Worm (Caenorhabditis elegans) whole organism, L4 larva: ENCODE measurements around the gene ceh-1.

Experiments used
- D1046.2 ChIP-seq: fragments of 200-800 bp; sonication (Bioruptor generic); IDR thresholded peaks from 2 replicates; pipeline ENCODE4 v1.3.6; 2022; ENCODE audit warnings: missing genetic modification characterization, missing compliant biosample characterization
- F49E8.2 ChIP-seq: sonication (generic microtip); optimal IDR thresholded peaks from 2 replicates; lab custom pipeline; 2016; ENCODE audit warnings: missing compliant biosample characterization, mild to moderate bottlenecking, missing genetic modification characterization, borderline replicate concordance
- R02D3.7 ChIP-seq: fragments of 150-350 bp; sonication (generic microtip); optimal IDR thresholded peaks from 3 replicates; lab custom pipeline; 2014; ENCODE audit warnings: missing biosample characterization, missing genetic modification characterization
- T20F7.1 ChIP-seq: fragments of 200-800 bp; sonication (Bioruptor generic); optimal IDR thresholded peaks from 2 replicates; lab custom pipeline; 2018; ENCODE audit warnings: mild to moderate bottlenecking, missing genetic modification characterization, missing compliant biosample characterization
- Y105C5A.15 ChIP-seq: fragments of 200-800 bp; sonication (Bioruptor generic); IDR thresholded peaks from 2 replicates; pipeline ENCODE4 v1.3.6; 2022; ENCODE audit warnings: missing genetic modification characterization, missing compliant biosample characterization
- ZK337.2 ChIP-seq: fragments of 200-800 bp; sonication (Bioruptor generic); IDR thresholded peaks from 2 replicates; pipeline ENCODE4 v1.3.6; 2022; ENCODE audit warnings: missing genetic modification reagents, missing genetic modification characterization, missing compliant biosample characterization
- aly-2 ChIP-seq: sonication (generic microtip); optimal IDR thresholded peaks from 2 replicates; lab custom pipeline; 2018; ENCODE audit warnings: missing biosample characterization, missing genetic modification characterization
- arid-1 ChIP-seq: fragments of 200-800 bp; sonication (Bioruptor generic); conservative IDR thresholded peaks from 2 replicates; pipeline ENCODE4 v1.3.6; 2022; ENCODE audit warnings: missing genetic modification reagents, missing genetic modification characterization, missing compliant biosample characterization
- attf-4 ChIP-seq: sonication (generic microtip); optimal IDR thresholded peaks from 3 replicates; lab custom pipeline; 2017; ENCODE audit warnings: missing biosample characterization, missing genetic modification characterization
- ceh-28 ChIP-seq: fragments of 150-350 bp; optimal IDR thresholded peaks from 2 replicates; lab custom pipeline; 2014; ENCODE audit warnings: missing biosample characterization, missing genetic modification reagents, missing genetic modification characterization
- ceh-44 ChIP-seq: fragments of 200-800 bp; sonication (Bioruptor generic); IDR thresholded peaks from 2 replicates; pipeline ENCODE4 v1.3.6; 2022; ENCODE audit warnings: missing genetic modification reagents, missing genetic modification characterization, missing compliant biosample characterization
- ceh-62 ChIP-seq: sonication (generic microtip); optimal IDR thresholded peaks from 2 replicates; lab custom pipeline; 2017; ENCODE audit warnings: missing biosample characterization, missing genetic modification characterization
- cey-2 ChIP-seq: sonication (generic microtip); optimal IDR thresholded peaks from 3 replicates; lab custom pipeline; 2017; ENCODE audit warnings: missing genetic modification characterization, mild to moderate bottlenecking, missing compliant biosample characterization, antibody characterized with exemption, borderline replicate concordance; ENCODE audit not compliant: insufficient read depth
- daf-16 ChIP-seq, 3 experiments: sonication (generic microtip); optimal IDR thresholded peaks; 2 replicates each; lab custom pipeline; 2016 to 2017; ENCODE audit warnings: missing genetic modification characterization in 3 of 3, missing genetic modification reagents in 3 of 3, mild to moderate bottlenecking in 2 of 3, missing compliant biosample characterization in 2 of 3, missing biosample characterization in 1 of 3, moderate library complexity in 1 of 3
- dmd-6 ChIP-seq: fragments of 200-800 bp; sonication (Bioruptor generic); IDR thresholded peaks from 2 replicates; pipeline ENCODE4 v1.3.6; 2022; ENCODE audit warnings: missing genetic modification reagents, missing genetic modification characterization, missing compliant biosample characterization
- duxl-1 ChIP-seq: sonication (generic microtip); optimal IDR thresholded peaks from 2 replicates; lab custom pipeline; 2016; ENCODE audit warnings: mild to moderate bottlenecking, missing genetic modification characterization, moderate library complexity, missing compliant biosample characterization; ENCODE audit not compliant: poor library complexity
- dve-1 ChIP-seq: sonication (generic microtip); optimal IDR thresholded peaks from 2 replicates; lab custom pipeline; 2017; ENCODE audit warnings: antibody characterized with exemption, mild to moderate bottlenecking, missing genetic modification characterization, missing compliant biosample characterization; ENCODE audit not compliant: insufficient read depth
- hif-1 ChIP-seq, 2 experiments: sonication (generic microtip); optimal IDR thresholded peaks; 2 replicates each; lab custom pipeline; 2016 to 2017; ENCODE audit warnings: missing compliant biosample characterization in 2 of 2, missing genetic modification characterization in 2 of 2, missing genetic modification reagents in 2 of 2, missing genotype in 2 of 2, mild to moderate bottlenecking in 1 of 2
- hmg-1.1 ChIP-seq: fragments of 200-800 bp; sonication (Bioruptor generic); IDR thresholded peaks from 2 replicates; pipeline ENCODE4 v1.3.6; 2022; ENCODE audit warnings: missing genetic modification reagents, missing genetic modification characterization, missing compliant biosample characterization
- lin-13 ChIP-seq: fragments of 150-350 bp; optimal IDR thresholded peaks from 2 replicates; lab custom pipeline; 2014; ENCODE audit warnings: missing biosample characterization, missing genetic modification reagents, missing genetic modification characterization
- lir-3 ChIP-seq: sonication (generic microtip); optimal IDR thresholded peaks from 2 replicates; lab custom pipeline; 2016; ENCODE audit warnings: mild to moderate bottlenecking, missing genetic modification characterization, missing compliant biosample characterization
- lsy-2 ChIP-seq, 2 experiments: fragments of 150-350 bp in 1 of 2; sonication (generic microtip) in 1 of 2; optimal IDR thresholded peaks; 2 replicates each; lab custom pipeline; 2014 to 2017; ENCODE audit warnings: missing biosample characterization in 2 of 2, missing genetic modification characterization in 2 of 2
- mdl-1 ChIP-seq, 2 experiments: fragments of 150-350 bp in 1 of 2; sonication (generic microtip) in 1 of 2; optimal IDR thresholded peaks; 2 replicates each; lab custom pipeline; 2014 to 2017; ENCODE audit warnings: missing biosample characterization in 2 of 2, missing genetic modification characterization in 2 of 2
- mxl-3 ChIP-seq: fragments of 200-800 bp; sonication (Bioruptor generic); optimal IDR thresholded peaks from 2 replicates; lab custom pipeline; 2018; ENCODE audit warnings: mild to moderate bottlenecking, missing genetic modification characterization, missing compliant biosample characterization
- nhr-10 ChIP-seq: fragments of 150-350 bp; optimal IDR thresholded peaks from 2 replicates; lab custom pipeline; 2014; ENCODE audit warnings: missing biosample characterization, missing genetic modification characterization
- nhr-102 ChIP-seq: sonication (generic microtip); optimal IDR thresholded peaks from 2 replicates; lab custom pipeline; 2016; ENCODE audit warnings: mild to moderate bottlenecking, missing genetic modification characterization, moderate library complexity, missing compliant biosample characterization
- nhr-11 ChIP-seq: fragments of 150-350 bp; optimal IDR thresholded peaks from 2 replicates; lab custom pipeline; 2014; ENCODE audit warnings: missing biosample characterization, missing genetic modification characterization
- nhr-237 ChIP-seq: sonication (generic microtip); optimal IDR thresholded peaks from 2 replicates; lab custom pipeline; 2017; ENCODE audit warnings: missing biosample characterization, missing genetic modification characterization
- nhr-25 ChIP-seq: sonication (generic microtip); optimal IDR thresholded peaks from 2 replicates; lab custom pipeline; 2017; ENCODE audit warnings: missing genetic modification characterization, mild to moderate bottlenecking, missing compliant biosample characterization, antibody characterized with exemption, moderate library complexity, borderline replicate concordance; ENCODE audit not compliant: insufficient read depth
- nhr-28 ChIP-seq: fragments of 150-350 bp; optimal IDR thresholded peaks from 2 replicates; lab custom pipeline; 2014; ENCODE audit warnings: missing biosample characterization, missing genetic modification characterization
- nhr-41 ChIP-seq: fragments of 200-800 bp; sonication (Bioruptor generic); IDR thresholded peaks from 2 replicates; pipeline ENCODE4 v1.3.6; 2022; ENCODE audit warnings: missing genetic modification reagents, missing genetic modification characterization, missing compliant biosample characterization
- nhr-6 ChIP-seq: fragments of 150-350 bp; optimal IDR thresholded peaks from 2 replicates; lab custom pipeline; 2014; ENCODE audit warnings: missing biosample characterization, missing genetic modification characterization
- nhr-76 ChIP-seq: fragments of 150-350 bp; optimal IDR thresholded peaks from 2 replicates; lab custom pipeline; 2014; ENCODE audit warnings: missing biosample characterization, missing genetic modification characterization
- pha-4 ChIP-seq, 2 experiments: fragments of 150-350 bp in 1 of 2; fragments of 200-800 bp in 1 of 2; sonication (Bioruptor generic) in 1 of 2; IDR thresholded peaks in 1 of 2; optimal IDR thresholded peaks in 1 of 2; 2 replicates each; pipeline versions ENCODE4 v1.3.6 to Lab custom; 2014 to 2022; ENCODE audit warnings: missing genetic modification characterization in 2 of 2, missing genetic modification reagents in 2 of 2, missing biosample characterization in 1 of 2, missing compliant biosample characterization in 1 of 2
- pqm-1 ChIP-seq: sonication (generic microtip); optimal IDR thresholded peaks from 2 replicates; lab custom pipeline; 2017; ENCODE audit warnings: missing biosample characterization, missing genetic modification characterization
- sdz-12 ChIP-seq: fragments of 200-800 bp; sonication (Bioruptor generic); optimal IDR thresholded peaks from 2 replicates; lab custom pipeline; 2018; ENCODE audit warnings: mild to moderate bottlenecking, missing genetic modification characterization, missing compliant biosample characterization
- set-16 ChIP-seq: fragments of 200-800 bp; sonication (Bioruptor generic); IDR thresholded peaks from 2 replicates; pipeline ENCODE4 v1.3.6; 2022; ENCODE audit warnings: missing genetic modification reagents, missing genetic modification characterization, missing compliant biosample characterization
- snpc-1.2 ChIP-seq: fragments of 200-800 bp; sonication (Bioruptor generic); IDR thresholded peaks from 2 replicates; pipeline ENCODE4 v1.3.6; 2022; ENCODE audit warnings: missing genetic modification reagents, missing genetic modification characterization, missing compliant biosample characterization
- spr-1 ChIP-seq: sonication (generic microtip); optimal IDR thresholded peaks from 2 replicates; lab custom pipeline; 2016; ENCODE audit warnings: mild to moderate bottlenecking, missing genetic modification characterization, missing compliant biosample characterization
- tra-1 ChIP-seq: fragments of 200-800 bp; sonication (Bioruptor generic); IDR thresholded peaks from 2 replicates; pipeline ENCODE4 v1.3.6; 2022; ENCODE audit warnings: missing genetic modification reagents, missing genetic modification characterization, missing compliant biosample characterization
- unc-130 ChIP-seq: sonication (generic microtip); optimal IDR thresholded peaks from 2 replicates; lab custom pipeline; 2016; ENCODE audit warnings: missing genetic modification reagents, missing genetic modification characterization, missing compliant biosample characterization
- unc-62 ChIP-seq, 3 experiments: fragments of 150-350 bp in 1 of 3; sonication (generic microtip); optimal IDR thresholded peaks in 2 of 3; peaks in 1 of 3; 1 replicate in 1 of 3; 2 replicates in 2 of 3; lab custom pipeline; 2014 to 2017; ENCODE audit warnings: missing biosample characterization in 3 of 3, missing genetic modification characterization in 3 of 3, missing genetic modification reagents in 3 of 3, missing genotype in 1 of 3
- zfp-2 ChIP-seq: sonication (generic microtip); optimal IDR thresholded peaks from 2 replicates; lab custom pipeline; 2016; ENCODE audit warnings: mild to moderate bottlenecking, missing genetic modification characterization, missing compliant biosample characterization
- zip-11 ChIP-seq: fragments of 200-800 bp; sonication (Bioruptor generic); IDR thresholded peaks from 2 replicates; pipeline ENCODE4 v1.3.6; 2022; ENCODE audit warnings: missing genetic modification characterization, missing compliant biosample characterization
- ztf-11 ChIP-seq: fragments of 150-350 bp; optimal IDR thresholded peaks from 2 replicates; lab custom pipeline; 2014; ENCODE audit warnings: missing biosample characterization, missing genetic modification characterization

Gene ceh-1

ce11 chrX:4662964-4663684 lies 9.2 kb upstream of the ceh-1 start:
- TF ChIP-seq mdl-1 (tag; optimal IDR thresholded peaks at IDR 0.05; lab: Kevin White, UChicago) = peak in 1 of 2 experiments; percentile 31
- peak in 1 of 2 experiments; percentile 17 for TF ChIP-seq unc-62 (GFP tag; optimal IDR thresholded peaks at IDR 0.05 in 1 of 2; lab: Kevin White, UChicago)
- TF ChIP-seq unc-62 (tag; optimal IDR thresholded peaks at IDR 0.05; lab: Kevin White, UChicago) = no peak
- TF ChIP-seq dve-1 (tag; lab: Kevin White, UChicago) = peak; percentile 38
- no peak for TF ChIP-seq hmg-1.1 (GFP tag; lab: Robert Waterston, UW)
- TF ChIP-seq nhr-28 = peak; percentile 47
- no peak for TF ChIP-seq daf-16 (GFP tag; optimal IDR thresholded peaks at IDR 0.05; lab: Kevin White, UChicago)
- peak; percentile 44 for TF ChIP-seq daf-16 (tag; optimal IDR thresholded peaks at IDR 0.05; lab: Kevin White, UChicago)

- TF ChIP-seq nhr-76 (tag; lab: Kevin White, UChicago) (no peak), nhr-237 (tag; lab: Kevin White, UChicago) (no peak), ztf-11 (tag; lab: Kevin White, UChicago) (no peak), zfp-2 (no peak), aly-2 (no peak), pha-4 (GFP tag; IDR thresholded peaks at IDR 0.05; lab: Robert Waterston, UW) (no peak), pha-4 (tag; optimal IDR thresholded peaks at IDR 0.05; lab: Kevin White, UChicago) (peak; percentile 87), spr-1 (no peak), attf-4 (tag; lab: Kevin White, UChicago) (no peak), hif-1 (tag; optimal IDR thresholded peaks at IDR 0.05; lab: Kevin White, UChicago) (peak in 1 of 2 experiments; percentile 23), nhr-11 (no peak), Y105C5A.15 (no peak), ZK337.2 (GFP tag; lab: Robert Waterston, UW) (no peak), lir-3 (no peak), nhr-6 (tag; lab: Kevin White, UChicago) (peak; percentile 77), mxl-3 (peak; percentile 29), ceh-62 (tag; lab: Kevin White, UChicago) (no peak), zip-11 (no peak), dmd-6 (GFP tag; lab: Robert Waterston, UW) (peak; percentile 76), F49E8.2 (tag; lab: Kevin White, UChicago) (no peak), pqm-1 (peak; percentile 93), cey-2 (tag; lab: Kevin White, UChicago) (no peak), nhr-25 (tag; lab: Kevin White, UChicago) (peak; percentile 62), dve-1 (tag; lab: Kevin White, UChicago) (peak; percentile 69), arid-1 (GFP tag; lab: Robert Waterston, UW) (no peak), snpc-1.2 (GFP tag; lab: Robert Waterston, UW) (no peak), set-16 (GFP tag; lab: Robert Waterston, UW) (no peak), sdz-12 (GFP tag; lab: Kevin White, UChicago) (no peak), lsy-2 (tag; optimal IDR thresholded peaks at IDR 0.05; lab: Kevin White, UChicago) (peak; percentile 13 to 51), T20F7.1 (GFP tag; lab: Kevin White, UChicago) (no peak), duxl-1 (tag; lab: Kevin White, UChicago) (peak; percentile 11), D1046.2 (GFP tag; lab: Robert Waterston, UW) (no peak), nhr-41 (GFP tag; lab: Robert Waterston, UW) (no peak), lin-13 (GFP tag; lab: Kevin White, UChicago) (no peak), tra-1 (GFP tag; lab: Robert Waterston, UW) (no peak), nhr-102 (tag; lab: Kevin White, UChicago) (no peak), unc-130 (GFP tag; lab: Kevin White, UChicago) (no peak), ceh-28 (tag; lab: Kevin White, UChicago) (peak; percentile 46), ceh-44 (GFP tag; lab: Robert Waterston, UW) (no peak), R02D3.7 (tag; lab: Kevin White, UChicago) (no peak), hmg-1.1 (GFP tag; lab: Robert Waterston, UW) (peak; percentile 53; the same call in 1 of the 2 replicates), nhr-10 (tag; lab: Kevin White, UChicago) (peak; percentile 21)
These were observed 8.4 kb upstream of the ceh-1 start for ce11 chrX:4662293-4662825.
